Fruit fly (Drosophila melanogaster): ENCODE results near the gene Syt1.
A peak's percentile ranks its signal among the peaks of the same experiment; 100 is the strongest.

Gene Syt1

DNA sequence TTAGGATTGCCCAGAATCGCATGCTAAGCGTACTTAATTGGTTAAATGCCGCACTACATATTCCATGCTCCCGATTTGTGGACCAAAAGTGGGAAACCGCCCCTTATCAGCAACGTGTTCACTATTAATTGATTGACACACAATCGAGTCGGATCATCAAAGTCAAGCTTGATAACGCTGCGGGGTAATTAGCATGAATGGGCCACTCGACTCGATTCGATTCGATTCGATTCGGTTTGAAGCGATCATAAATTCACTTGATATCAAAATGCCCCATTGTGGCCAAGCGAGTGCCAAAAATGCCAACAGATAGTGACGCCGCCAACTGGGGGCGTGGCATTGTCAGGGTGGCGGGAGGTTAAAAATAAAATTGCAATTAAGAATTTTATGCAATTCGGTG is 7.8 kb upstream of the Syt1 start:
- TF ChIP-seq CG8478 (optimal IDR thresholded peaks at IDR 0.05) (no peak), CTCF (optimal IDR thresholded peaks at IDR 0.05) (no peak)

DNA sequence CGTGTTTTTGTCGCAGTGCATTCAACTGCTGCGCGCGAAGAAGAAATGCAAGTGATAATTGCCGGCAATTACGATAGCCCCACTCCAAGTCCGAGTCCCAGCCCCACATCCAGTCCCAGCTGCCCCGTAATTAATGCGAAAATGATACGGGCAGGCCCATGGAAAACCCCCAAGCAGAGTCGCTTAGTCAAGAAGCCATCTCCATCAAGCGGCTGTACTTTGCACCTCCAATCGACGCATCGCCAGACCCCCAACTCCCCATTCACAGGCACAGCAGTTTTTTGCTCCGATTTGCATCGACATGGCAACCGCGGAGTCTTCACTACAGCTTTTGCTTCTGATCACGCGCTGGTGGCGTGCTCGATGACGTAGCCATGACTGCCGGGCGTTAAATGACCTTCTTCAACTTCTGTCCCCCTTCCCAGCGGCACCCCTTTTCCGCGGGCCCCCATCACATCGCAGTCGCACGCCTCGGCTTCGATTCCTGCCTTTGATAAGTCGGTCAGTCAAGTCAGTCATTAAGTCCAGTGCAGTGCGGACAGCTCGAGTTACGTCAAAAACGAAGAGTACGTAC is 6.5 kb upstream of the Syt1 start:
- TF ChIP-seq CG8478 (optimal IDR thresholded peaks at IDR 0.05) (no peak), CTCF (optimal IDR thresholded peaks at IDR 0.05) (no peak)

DNA sequence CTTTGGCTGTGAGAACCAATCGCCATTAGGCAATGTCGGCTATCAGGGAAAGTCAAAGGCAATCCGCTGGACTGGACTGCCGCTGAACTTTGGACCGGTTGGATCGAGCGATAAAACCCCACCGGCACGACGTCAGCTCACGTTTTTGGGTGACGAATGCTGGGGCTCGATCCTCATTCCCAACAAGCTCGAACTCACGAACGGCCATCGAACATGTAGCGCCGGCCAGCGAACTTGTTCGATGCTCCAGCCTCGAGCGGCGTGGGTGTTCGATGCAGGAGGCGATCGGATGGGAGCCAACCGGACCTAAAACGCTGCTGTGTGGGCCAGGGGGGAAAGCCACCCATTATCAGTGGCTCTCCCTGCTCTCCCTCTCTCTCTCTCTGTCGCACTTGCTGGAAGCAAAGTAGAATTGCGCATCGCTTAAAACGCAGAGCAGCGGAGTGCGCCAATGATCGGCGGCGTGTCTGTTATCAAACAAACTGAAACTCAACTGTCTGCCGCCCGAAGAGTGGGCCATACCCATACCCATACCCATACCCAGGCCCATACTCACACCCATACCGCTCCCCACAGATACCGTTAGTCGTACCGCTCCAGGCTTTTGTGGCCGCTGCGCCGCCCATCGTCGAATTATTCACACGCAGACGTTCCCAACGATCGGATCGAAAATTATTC is 5.0 kb upstream of the Syt1 start, which contains the start of gene daw:
Gene daw, plus strand, starts transcription at position 628 of the 678 bp plus-strand sequence.
- no peak for TF ChIP-seq CG8478 (optimal IDR thresholded peaks at IDR 0.05)
- TF ChIP-seq CTCF (optimal IDR thresholded peaks at IDR 0.05): no peak

DNA sequence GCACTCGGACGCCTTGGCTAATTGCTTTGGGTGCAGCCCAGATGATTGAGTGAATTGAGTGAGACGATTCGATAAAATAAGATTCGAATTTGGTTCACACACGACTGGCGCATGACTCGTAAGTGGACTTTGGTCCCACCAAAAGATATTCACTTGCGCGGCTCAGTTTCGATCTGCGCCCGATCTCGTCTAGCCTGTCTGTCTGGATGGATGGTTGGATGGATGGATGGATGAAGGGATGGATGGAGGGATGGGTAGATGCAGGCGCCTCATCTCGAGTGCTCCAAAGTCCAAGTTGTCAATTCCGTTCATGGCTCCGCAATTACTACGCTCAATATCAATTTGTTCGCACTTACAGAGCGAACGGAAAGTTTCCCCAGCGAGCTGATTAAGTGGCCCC is 2.7 kb upstream of the Syt1 start:
- TF ChIP-seq CTCF (optimal IDR thresholded peaks at IDR 0.05) (no peak), CG8478 (optimal IDR thresholded peaks at IDR 0.05) (no peak)

DNA sequence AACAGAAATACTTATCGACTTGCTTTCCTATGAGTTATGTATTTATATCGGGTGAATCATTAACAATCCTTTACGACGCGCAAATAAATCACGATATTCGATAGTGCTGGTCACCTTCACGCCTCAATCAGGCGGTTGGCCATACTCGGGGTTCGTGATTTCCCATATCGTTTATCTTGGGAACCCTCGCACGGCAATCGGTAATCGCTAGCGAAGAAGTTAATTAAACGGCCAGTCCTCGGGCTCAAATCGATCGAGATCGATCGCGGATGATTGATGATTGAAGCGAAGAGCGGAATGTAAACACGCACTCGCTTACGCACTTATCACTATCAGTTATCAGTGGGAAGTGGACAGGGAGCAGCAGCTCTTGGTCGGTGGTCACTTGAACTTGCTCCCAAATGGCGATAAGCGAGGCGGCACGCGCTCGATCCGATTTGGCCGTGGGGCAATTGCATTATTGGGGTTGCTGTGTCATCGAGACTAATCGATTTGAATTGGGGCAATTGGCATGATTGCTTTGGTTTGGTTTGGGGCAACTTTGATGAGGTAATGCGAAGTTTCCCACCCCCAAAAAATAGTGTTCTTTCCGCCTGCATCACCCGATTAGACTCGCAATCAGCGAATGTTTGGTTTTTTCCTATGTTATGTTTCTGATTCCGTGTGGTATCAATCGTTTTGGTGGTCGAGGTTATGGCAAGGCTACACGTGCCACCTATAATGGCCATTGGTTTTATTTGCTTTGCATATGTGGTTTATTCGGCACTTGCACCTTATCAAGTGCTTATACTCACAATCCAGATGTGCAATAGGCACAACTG is 1.4 kb upstream of the Syt1 start:
- TF ChIP-seq CG8478 (optimal IDR thresholded peaks at IDR 0.05) (no peak), CTCF (optimal IDR thresholded peaks at IDR 0.05) (no peak)

DNA sequence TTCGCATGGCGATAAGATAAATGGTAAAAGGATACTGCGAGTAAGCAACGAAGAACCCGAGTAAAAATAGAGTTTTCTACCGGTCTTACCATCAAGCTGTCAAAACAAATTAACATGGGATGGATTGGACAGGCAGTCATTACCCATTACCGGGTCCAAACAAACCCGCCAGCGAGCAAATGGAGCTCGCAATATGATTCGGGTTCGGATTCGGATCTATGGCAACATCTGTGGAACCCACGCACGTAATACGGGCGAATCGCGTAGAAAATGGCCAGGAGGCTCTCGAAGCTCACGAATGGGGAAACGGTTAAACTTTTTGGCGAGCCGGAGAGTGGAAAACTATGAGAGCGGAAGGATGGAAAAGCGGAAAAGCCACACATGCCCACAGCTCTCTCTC is 2.6 kb downstream of the Syt1 start:
- TF ChIP-seq CG8478 (optimal IDR thresholded peaks at IDR 0.05): no peak
- TF ChIP-seq CTCF (optimal IDR thresholded peaks at IDR 0.05): no peak

DNA sequence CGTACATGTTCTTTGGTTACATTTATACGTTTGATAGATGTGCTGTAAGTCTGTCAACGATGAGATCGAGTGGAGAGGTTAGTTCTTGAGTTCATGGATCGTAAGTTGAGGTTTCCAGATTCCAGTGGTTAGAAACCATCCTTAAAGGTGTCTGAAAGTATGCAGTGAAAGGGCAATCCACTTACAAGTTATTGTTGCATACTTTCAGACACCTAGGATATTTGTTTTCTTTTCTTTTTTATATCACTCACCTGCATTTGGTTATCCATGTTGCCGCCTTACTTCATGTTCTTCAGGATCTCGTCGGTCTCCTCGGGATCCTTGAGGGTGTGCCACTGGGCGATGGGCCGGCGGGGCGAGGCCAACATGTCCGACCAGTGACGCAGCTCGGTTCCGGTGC is 17.0 kb downstream of the Syt1 start:
- TF ChIP-seq CTCF (optimal IDR thresholded peaks at IDR 0.05) (no peak), CG8478 (optimal IDR thresholded peaks at IDR 0.05) (no peak)

DNA sequence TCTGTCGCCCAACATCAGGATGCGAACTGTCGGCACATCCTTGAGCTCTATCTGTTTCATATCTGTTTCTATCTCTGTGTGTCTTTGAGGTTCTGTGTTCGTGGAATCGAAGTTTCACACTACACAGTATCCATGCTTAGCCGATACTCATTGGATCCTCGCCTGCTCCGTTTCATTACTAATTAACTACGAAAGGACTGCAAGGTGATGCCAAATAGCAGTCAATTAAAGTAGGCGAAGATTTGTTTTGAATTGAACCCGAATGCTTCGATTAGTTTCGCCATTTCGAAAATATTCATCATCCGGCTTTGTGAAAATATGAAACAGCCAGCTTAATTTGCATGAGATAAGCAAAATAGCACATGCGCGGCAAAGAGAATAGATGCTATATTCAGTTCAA is 28.1 kb downstream of the Syt1 start, which contains the start of gene CG15399:
Gene CG15399, minus strand, starts transcription at position 101 of the 400 bp plus-strand sequence.
- TF ChIP-seq CG8478 (optimal IDR thresholded peaks at IDR 0.05) (no peak), CTCF (optimal IDR thresholded peaks at IDR 0.05) (no peak)

DNA sequence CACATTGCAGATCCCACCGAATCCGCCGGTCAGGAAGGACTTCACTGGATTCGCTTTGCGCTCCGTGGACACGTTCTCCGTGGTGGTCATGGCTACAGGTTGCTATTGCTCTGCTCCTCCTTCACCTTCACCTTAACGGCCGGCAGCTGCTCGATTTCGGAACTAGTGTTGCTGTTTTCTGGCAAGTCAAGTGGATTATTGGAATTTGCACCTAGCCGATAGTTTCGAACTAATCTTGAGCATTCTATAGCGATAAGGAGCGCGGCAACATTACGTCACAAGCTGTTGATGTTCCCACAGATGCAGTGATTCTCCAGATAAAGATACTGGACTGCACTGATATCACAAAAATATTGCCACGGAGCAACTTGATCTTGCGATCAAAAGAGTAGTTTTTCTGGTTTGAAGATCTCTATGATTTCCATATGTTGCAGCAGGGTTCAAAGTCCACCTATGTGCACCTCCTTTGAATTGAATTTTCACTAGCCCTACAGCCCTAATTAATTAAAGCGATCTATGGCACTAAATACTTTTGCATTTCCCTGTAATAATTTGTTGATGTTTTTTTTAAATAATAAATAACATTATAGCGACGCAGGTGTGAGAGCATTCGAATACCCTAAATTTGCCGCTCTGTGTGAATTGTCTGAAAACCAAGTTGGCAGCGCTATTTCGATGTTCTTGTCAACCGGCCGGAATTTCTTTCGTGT is 30.1 kb downstream of the Syt1 start, which contains the start of the genes colt and HINT1:
Gene colt, minus strand, starts transcription at position 594 of the 710 bp plus-strand sequence.
Gene HINT1, plus strand, starts transcription at position 660 of the 710 bp plus-strand sequence.
- TF ChIP-seq CTCF (optimal IDR thresholded peaks at IDR 0.05): peak in 1 of 2 experiments; percentile 21
- TF ChIP-seq CG8478 (optimal IDR thresholded peaks at IDR 0.05): no peak

DNA sequence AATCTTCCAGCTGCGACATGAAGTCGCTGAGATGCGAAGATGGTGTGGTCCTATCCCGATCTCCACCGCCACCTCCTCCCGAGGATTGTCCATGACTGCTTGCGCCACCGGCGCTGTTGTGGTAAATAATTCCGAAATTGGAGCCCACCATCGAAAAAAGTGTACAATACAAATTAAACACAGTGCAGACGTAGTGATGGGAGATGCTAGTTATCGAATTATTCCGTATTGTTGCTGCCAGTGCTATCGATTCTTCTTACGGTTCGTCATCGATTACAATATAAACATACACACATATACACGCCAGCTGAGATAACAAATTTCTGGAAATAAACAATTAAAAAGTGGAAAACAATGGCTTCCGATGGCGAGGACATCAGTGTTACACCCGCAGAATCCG is 32.2 kb downstream of the Syt1 start, which contains the start of the genes Taf10b and Taf10:
Gene Taf10b, minus strand, starts transcription at position 219 of the 400 bp plus-strand sequence.
Gene Taf10, plus strand, starts transcription at position 264 of the 400 bp plus-strand sequence.
- TF ChIP-seq CTCF (optimal IDR thresholded peaks at IDR 0.05) (no peak), CG8478 (optimal IDR thresholded peaks at IDR 0.05) (no peak)

DNA sequence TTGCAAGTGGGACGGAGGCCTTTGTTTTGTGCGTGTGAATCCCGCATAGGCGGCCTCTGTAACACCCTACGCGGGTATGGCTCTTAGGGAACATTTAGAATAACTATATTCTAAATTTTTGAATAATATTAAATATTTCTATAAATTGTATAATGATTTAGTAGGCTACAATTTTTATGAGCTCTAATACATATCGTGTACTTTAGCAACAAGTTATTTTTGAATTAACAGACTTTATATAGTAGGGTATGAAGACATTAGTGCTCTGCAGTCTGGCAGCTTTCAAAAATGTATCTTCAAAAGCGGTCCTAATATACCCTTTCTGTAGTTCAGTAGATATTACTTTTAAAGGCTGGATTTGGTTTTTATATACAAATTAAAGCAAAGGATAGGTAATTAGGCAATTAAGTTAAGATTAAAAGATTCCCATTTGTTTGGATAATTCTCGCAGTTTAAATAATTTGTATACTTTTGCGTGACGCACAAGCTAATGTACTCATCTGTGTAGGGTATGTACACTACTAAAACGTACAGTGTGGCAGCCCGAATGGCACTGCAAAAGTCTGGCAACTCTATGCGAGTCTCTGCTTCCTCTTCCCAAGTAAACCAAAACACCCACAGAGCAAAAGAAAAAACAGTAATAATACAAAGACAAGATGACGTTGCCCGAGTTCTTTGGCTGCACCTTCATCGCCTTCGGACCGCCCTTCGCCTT is 34.0 kb downstream of the Syt1 start, which contains the start of the genes Snx21 and aph-1:
Gene Snx21, minus strand, starts transcription at position 7 of the 715 bp plus-strand sequence.
Gene aph-1, plus strand, starts transcription at position 575 of the 715 bp plus-strand sequence.
- TF ChIP-seq CTCF (optimal IDR thresholded peaks at IDR 0.05) (no peak), CG8478 (optimal IDR thresholded peaks at IDR 0.05) (no peak)

DNA sequence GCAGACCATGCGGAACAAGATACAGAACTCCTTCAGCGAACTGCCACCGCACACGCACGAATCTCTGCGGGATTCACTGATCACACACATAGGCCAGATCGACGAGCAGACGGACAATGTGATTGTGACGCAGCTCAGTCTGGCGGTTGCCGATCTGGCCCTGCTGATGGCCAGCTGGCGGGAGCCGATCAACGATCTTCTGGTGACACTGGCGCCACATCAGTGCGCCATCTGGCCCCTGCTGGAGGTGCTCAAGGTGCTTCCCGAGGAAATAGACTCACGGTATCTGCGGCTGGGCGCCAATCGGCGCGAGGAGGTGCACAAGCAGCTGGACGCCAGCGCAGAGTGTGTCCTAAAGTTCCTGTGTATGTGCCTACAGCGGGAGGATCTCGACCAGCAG is 39.5 kb downstream of the Syt1 start:
- TF ChIP-seq CG8478 (optimal IDR thresholded peaks at IDR 0.05): no peak
- TF ChIP-seq CTCF (optimal IDR thresholded peaks at IDR 0.05): no peak

DNA sequence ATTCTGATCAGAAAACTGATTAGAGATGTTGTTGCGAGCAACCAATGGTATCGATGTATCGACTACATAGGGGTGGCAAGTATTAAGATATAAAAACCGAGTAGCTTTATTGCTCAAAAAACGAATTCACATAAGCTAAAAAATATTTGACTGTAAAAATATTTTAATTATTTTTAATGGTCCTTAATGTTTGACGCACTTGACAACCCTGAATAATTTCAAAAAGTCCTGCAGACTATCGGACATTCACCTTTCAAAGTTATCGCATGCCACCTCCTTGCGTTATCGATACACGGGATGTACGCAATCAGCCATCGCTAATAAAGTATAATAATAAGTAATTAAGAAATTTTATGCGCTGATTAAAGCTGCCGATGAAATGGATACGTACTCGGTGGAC is 40.1 kb downstream of the Syt1 start, which contains the start of the genes HemK2, Snapin and Tnpo-SR:
Gene HemK2, minus strand, starts transcription at position 24 of the 400 bp plus-strand sequence.
Gene Snapin, minus strand, starts transcription at position 24 of the 400 bp plus-strand sequence.
Gene Tnpo-SR, plus strand, starts transcription at position 271 of the 400 bp plus-strand sequence.
- TF ChIP-seq CTCF (optimal IDR thresholded peaks at IDR 0.05) (no peak), CG8478 (optimal IDR thresholded peaks at IDR 0.05) (no peak)
